Worm (Caenorhabditis elegans): ENCODE results near the gene txbp-3.

Gene txbp-3

DNA sequence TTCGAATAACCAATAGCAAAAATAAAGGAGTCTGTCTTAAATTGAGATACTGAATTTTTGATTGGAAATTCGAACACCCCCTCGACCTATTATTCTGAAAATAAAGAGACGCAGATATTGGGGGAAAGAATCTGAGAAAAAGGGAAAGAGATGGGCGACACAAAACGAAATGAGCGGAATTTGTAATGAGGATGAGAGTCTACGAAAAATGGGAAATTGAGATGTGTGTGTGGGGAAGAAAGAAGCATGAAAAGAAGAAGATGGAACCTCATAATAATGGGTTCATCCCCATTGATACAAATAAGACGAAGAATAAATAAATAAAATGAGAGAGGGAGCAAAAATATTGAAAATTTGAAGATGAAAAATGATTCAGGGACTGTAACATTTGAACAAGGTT is 38.3 kb upstream of the txbp-3 start, which contains the start of gene cah-1:
cah-1 (minus strand) TSS at position 101 of the 400 bp plus-strand sequence.
- TF ChIP-seq lin-35 (GFP tag; optimal IDR thresholded peaks at IDR 0.05) (no peak), hlh-12 (tag; optimal IDR thresholded peaks at IDR 0.05) (no peak), snpc-1.3 (tag; optimal IDR thresholded peaks at IDR 0.05; ENCODE audit: insufficient read depth) (no peak), akir-1 (GFP tag; optimal IDR thresholded peaks at IDR 0.05) (no peak), nhr-80 (tag; optimal IDR thresholded peaks at IDR 0.05) (no peak), nhr-120 (GFP tag; IDR thresholded peaks at IDR 0.05) (no peak)

DNA sequence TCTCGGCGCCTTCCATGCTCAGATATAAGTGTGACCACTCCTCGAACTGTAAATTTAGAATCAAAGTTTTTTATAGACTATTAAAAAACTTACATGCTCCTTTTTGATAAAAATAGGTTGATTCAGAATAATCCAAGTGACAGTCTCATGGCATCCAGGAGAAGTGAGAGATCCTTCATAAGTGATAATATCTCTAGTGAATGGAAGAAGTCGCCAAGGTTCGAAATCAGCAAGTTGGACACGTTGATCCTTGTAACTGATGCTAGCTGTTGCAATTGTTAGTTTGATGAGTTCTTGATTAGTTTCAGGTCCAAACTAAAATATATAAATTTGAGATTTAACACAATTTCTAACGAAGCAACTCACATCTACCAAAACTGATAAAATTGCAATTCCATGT is 36.0 kb upstream of the txbp-3 start:
- TF ChIP-seq F49E8.2 (tag; optimal IDR thresholded peaks at IDR 0.05; ENCODE audit: insufficient read depth) = no peak
- TF ChIP-seq snpc-4 (GFP tag; optimal IDR thresholded peaks at IDR 0.05) = no peak
- peak in 2 of 4 experiments; percentile 32 to 45 for TF ChIP-seq snpc-4 (tag; optimal IDR thresholded peaks at IDR 0.05)
- peak; percentile 30 for TF ChIP-seq repo-1 (tag; optimal IDR thresholded peaks at IDR 0.05)
- peak; percentile 25; the same call in 1 of the 2 replicates for TF ChIP-seq madf-6 (GFP tag; IDR thresholded peaks at IDR 0.05)
- no peak for TF ChIP-seq lsy-27 (tag; optimal IDR thresholded peaks at IDR 0.05; ENCODE audit: borderline replicate concordance, insufficient read depth)
- peak in 1 of 3 experiments; percentile 8 for TF ChIP-seq lin-35 (GFP tag; optimal IDR thresholded peaks at IDR 0.05)
- TF ChIP-seq F33H1.4 (GFP tag; IDR thresholded peaks at IDR 0.05) = no peak
- TF ChIP-seq hsf-1 (GFP tag; IDR thresholded peaks at IDR 0.05) = 0 out of 2 replicates have a peak, but pooled peaks have one; percentile 16
- 0 out of 2 replicates have a peak, but pooled peaks have one; percentile 23 for TF ChIP-seq B0336.3 (GFP tag; IDR thresholded peaks at IDR 0.05)
- peak; percentile 38 for TF ChIP-seq lin-40 (tag; optimal IDR thresholded peaks at IDR 0.05)
- TF ChIP-seq ztf-28 (GFP tag; IDR thresholded peaks at IDR 0.05) = no peak
- no peak for TF ChIP-seq snpc-1.3 (tag; optimal IDR thresholded peaks at IDR 0.05; ENCODE audit: insufficient read depth)
- peak; percentile 4 for TF ChIP-seq lin-54 (GFP tag; optimal IDR thresholded peaks at IDR 0.05)
- peak; percentile 59 for TF ChIP-seq tlf-1 (GFP tag; optimal IDR thresholded peaks at IDR 0.05)
- 0 out of 2 replicates have a peak, but pooled peaks have one; percentile 7 for TF ChIP-seq ekl-4 (GFP tag; IDR thresholded peaks at IDR 0.05)
- peak; percentile 8; the same call in 1 of the 2 replicates for TF ChIP-seq Y53G8AR.9 (GFP tag; conservative IDR thresholded peaks at IDR 0.05)
- TF ChIP-seq attf-5 (GFP tag; optimal IDR thresholded peaks at IDR 0.05) = peak; percentile 32
- peak; percentile 9 for TF ChIP-seq ztf-22 (GFP tag; optimal IDR thresholded peaks at IDR 0.05)
- no peak for TF ChIP-seq ceh-91 (GFP tag; IDR thresholded peaks at IDR 0.05)
- TF ChIP-seq F57C9.4 (tag; optimal IDR thresholded peaks at IDR 0.05) = no peak
- no peak for TF ChIP-seq bed-1 (GFP tag; IDR thresholded peaks at IDR 0.05)
- TF ChIP-seq madf-10 (tag; optimal IDR thresholded peaks at IDR 0.05) = peak; percentile 2
- no peak for TF ChIP-seq attf-6 (GFP tag; IDR thresholded peaks at IDR 0.05)
- peak; percentile 7 for TF ChIP-seq him-1 (tag; optimal IDR thresholded peaks at IDR 0.05)

DNA sequence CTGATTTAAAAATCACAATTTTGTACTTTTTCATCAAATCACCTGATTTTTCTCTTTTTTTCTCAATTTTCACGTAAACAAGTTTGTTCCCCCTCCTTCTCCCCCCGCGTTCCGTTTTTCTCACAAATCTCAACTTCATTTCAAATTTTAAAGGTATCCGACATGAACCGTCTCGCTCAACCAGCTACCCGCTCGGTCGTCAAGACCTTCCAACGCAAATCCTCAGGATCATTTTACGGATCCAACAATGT is 34.2 kb upstream of the txbp-3 start, which contains the start of gene cox-6A:
cox-6A (plus strand) TSS at position 152 of the 251 bp plus-strand sequence.
- no peak for TF ChIP-seq attf-3 (GFP tag; conservative IDR thresholded peaks at IDR 0.05)
- TF ChIP-seq tlf-1 (GFP tag; optimal IDR thresholded peaks at IDR 0.05) = no peak
- TF ChIP-seq Y53G8AR.9 (GFP tag; conservative IDR thresholded peaks at IDR 0.05) = no peak
- no peak for TF ChIP-seq nhr-80 (tag; optimal IDR thresholded peaks at IDR 0.05)
- no peak for TF ChIP-seq hmg-20 (GFP tag; IDR thresholded peaks at IDR 0.05)
- TF ChIP-seq zim-3 (tag; optimal IDR thresholded peaks at IDR 0.05) = no peak
- no peak for TF ChIP-seq Y56A3A.18 (GFP tag; IDR thresholded peaks at IDR 0.05)
- TF ChIP-seq efl-1 (GFP tag; optimal IDR thresholded peaks at IDR 0.05) = no peak
- no peak for TF ChIP-seq lir-1 (GFP tag; conservative IDR thresholded peaks at IDR 0.05)
- TF ChIP-seq sptf-2 (GFP tag; optimal IDR thresholded peaks at IDR 0.05) = no peak
- TF ChIP-seq snpc-4 (GFP tag; optimal IDR thresholded peaks at IDR 0.05) = no peak
- no peak for TF ChIP-seq snpc-4 (tag; optimal IDR thresholded peaks at IDR 0.05)

Data from whole organism, young adult.